Fruit fly (Drosophila melanogaster) S2 (cell line): ENCODE data around the gene Prx3.

ENCODE experiments used
- CG8478 ChIP-seq: fragments of >200 bp; optimal IDR thresholded peaks from 2 replicates; lab custom pipeline; 2018
- CTCF ChIP-seq, 2 experiments: fragments of >200 bp; optimal IDR thresholded peaks; 2 replicates each; lab custom pipeline; 2018

Gene Prx3

DNA sequence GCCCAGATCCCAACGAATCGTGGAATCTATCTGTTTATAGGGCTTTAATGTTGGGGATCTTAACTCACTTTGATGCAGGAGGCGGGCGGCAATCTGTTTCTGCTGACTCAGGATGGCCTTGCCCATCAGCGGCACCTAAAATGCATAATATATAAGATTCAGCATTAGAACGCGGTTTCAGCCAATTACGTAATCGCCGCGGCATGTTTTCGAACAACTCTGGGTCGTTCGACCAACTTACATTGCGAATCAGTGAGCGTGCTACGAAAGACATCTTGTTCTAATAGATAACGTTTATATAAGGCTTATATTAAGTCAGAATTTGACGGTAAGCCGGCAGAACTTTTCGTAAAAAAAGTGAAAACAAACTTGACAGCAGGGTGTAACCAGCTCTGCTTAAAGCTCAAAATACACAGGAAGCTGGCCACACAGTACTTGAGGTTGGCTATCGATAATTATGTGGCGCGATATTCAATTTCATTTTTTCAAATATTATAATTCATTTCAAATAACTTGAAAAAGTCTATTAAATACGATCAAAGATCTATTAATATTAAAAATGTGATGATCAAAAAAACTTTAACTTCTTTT is at the start of gene Prx3:
Gene Prx3 (minus strand): TSS at position 417 of the 591 bp plus-strand sequence.
- TF ChIP-seq CG8478: no peak
- no peak for TF ChIP-seq CTCF (optimal IDR thresholded peaks at IDR 0.05; lab: Kevin White, UChicago)

DNA sequence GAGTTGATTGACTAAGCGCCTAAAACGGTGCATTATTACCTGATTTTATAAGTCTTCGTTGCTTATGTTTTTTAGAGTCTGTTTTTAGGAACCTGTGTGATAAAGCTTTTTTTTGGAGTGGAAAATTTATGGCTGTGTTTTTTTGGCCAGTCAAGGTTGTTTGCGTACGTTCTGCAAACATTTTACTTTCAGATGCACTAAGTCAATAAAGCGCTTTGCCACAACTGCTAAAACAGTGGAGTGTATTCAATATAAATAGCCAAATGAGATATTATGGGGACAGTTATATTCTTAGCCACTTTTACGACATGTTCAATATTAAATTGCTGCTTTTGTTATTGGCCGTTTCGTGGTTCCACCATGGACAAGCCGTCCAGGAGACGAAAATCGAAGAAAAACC is 48.8 kb upstream of the Prx3 start, which contains the start of gene Sgs5:
Gene Sgs5 (plus strand): TSS at position 279 of the 400 bp plus-strand sequence.
- TF ChIP-seq CTCF (optimal IDR thresholded peaks at IDR 0.05; lab: Kevin White, UChicago): no peak
- no peak for TF ChIP-seq CG8478

DNA sequence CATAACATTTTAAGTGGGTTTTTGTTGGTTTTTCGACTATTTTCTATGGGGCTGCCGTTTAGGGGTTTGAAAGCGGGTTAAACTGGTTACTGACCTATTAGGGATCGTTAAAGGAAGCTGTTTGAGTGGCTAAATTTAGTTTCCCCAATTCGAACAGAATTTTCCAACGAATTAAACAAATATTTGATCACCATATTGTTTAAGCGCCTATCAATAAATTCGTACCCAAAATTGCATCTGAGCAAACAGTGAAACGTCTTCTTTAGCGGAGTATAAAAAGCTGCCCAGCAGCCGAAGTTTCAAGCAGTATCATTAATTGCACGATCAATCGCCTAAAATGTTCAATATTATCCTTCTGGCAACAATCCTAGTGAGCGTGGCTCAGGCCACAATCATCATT is 47.8 kb upstream of the Prx3 start, which contains the start of gene Sgs5bis:
Gene Sgs5bis (plus strand): TSS at position 301 of the 400 bp plus-strand sequence.
- TF ChIP-seq CG8478 (no peak), CTCF (optimal IDR thresholded peaks at IDR 0.05; lab: Kevin White, UChicago) (no peak)

DNA sequence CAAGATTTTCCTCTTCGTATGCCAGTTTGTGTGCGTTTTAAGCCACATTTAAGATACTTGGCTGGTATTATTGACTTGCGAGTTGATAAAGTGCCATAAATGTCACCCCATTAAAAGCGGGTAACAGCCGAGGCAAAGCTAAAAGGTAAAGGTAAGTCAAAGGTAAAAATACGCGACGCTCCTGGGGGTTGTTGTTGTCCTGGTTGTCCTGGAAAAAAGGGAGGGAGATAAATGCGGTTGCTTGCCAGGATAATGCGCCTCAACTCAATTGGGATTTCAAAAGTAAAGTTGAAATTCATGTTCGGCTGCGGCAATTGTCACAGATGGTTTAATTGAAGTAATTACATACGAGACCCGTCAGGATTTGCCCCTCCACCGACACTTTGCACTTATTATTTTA is 47.1 kb upstream of the Prx3 start:
- TF ChIP-seq CG8478 (no peak), CTCF (optimal IDR thresholded peaks at IDR 0.05; lab: Kevin White, UChicago) (no peak)

DNA sequence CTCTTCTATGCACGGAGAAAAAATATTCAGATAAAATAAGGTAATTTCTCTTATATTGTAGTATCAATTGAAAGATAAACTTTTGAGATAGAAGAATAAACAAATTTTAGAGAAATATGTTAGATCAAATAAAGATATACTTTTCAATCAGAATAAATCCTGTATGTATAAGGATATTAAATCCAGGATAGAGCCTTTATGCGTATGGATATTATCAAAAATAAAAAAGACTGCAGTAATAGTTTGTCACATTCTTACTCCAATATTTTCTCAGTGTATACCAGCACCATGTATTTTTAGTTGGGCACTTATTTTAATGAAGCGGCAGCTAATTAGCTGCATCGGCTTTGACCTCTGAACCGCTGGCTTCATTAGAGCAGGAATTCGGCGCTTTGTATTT is 45.5 kb upstream of the Prx3 start:
- TF ChIP-seq CG8478 (no peak), CTCF (optimal IDR thresholded peaks at IDR 0.05; lab: Kevin White, UChicago) (no peak)

DNA sequence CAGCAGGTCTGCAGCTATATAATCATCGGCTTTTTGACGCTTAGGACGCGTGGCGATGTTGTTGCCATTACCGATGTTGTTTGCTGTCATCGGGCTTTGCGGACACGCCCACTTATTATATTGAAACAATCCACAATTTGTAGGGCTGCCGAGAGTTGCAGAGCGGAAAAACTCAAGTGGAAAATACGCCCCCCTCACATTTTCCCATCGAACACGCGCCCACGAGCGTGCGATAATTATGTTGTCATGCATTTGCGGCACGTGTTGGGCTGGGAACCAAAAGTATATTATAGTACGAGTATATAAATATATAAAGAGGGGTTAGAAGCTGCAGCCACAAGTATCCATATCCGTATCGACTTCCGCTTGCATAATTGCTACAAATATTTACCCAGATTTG is 42.5 kb upstream of the Prx3 start:
- TF ChIP-seq CTCF (optimal IDR thresholded peaks at IDR 0.05; lab: Kevin White, UChicago) (no peak), CG8478 (no peak)

DNA sequence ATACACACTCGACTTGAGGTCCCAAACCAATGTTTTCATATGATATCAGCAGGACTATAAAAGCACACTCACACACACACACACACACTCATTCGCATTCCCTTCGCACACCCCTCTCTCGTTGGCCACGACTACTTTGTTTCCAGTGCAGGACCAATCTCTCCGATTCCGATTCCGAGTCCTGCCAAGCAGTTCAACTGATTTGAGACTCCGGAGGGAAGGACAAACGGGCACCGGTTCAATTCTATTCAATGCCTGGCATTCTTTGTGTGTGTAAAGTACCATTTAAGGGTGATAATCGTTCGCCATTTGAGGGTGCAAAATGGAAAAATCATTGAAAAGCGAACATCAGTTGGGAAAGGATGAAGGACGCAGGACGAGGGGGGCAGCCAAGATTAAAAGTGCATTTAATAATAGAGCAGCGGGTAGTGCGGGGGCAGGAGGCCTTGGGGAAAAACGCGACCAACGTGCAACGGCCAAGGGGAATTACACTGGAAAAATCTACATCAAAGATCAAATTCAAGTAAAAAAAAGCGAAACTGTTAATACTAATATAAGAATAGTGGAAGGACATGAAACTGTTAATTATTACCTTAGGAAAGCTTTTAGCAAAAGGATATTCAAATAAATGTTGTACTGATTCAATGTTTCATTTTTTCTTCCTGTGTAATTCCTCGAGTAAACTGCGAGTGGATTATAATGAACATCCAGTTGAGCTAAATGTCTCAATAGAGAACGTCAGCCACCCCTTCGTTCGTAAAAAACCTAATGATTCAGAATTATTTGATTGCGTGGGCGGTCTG is 37.5 kb upstream of the Prx3 start:
- no peak for TF ChIP-seq CTCF (optimal IDR thresholded peaks at IDR 0.05; lab: Kevin White, UChicago)

DNA sequence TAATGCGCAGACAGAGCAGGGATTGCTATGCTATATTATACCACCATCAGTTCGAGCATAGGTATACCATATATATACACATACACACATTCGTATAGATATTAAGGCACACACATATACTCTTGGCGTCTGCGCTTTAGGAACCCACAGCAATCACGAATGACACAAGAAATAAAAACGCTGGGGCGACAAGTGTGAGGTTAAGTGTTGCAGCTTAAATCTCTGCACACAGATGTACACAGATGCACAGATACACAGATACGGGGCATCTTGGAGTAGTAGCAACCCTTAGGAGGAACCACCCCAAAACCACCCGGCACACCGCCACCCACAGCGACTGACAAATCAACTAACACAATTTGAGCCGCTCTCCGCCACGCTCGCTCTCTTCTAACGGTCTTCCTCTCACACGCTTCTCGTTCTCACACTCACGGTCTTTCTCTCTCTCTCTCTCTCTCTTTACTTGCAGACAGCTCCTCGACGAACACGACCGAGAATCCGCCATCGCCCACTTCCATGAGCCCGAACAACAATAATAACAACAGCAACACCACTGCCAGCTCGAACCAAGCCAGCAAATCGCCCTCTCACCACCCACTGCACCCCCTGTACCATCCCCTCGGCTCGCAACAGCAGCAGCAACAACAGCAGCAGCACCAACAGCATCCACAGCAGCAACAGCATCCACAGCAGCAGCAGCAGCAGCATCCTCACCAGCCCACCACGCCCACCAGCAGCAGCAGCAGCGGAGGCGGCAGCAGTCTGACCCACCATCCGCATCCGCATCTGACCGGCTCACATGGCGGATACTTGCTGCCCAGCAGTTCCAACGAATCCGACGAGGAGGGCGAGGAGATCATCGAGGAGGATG is 20.5 kb upstream of the Prx3 start:
- TF ChIP-seq CG8478 (no peak), CTCF (optimal IDR thresholded peaks at IDR 0.05; lab: Kevin White, UChicago) (no peak)

DNA sequence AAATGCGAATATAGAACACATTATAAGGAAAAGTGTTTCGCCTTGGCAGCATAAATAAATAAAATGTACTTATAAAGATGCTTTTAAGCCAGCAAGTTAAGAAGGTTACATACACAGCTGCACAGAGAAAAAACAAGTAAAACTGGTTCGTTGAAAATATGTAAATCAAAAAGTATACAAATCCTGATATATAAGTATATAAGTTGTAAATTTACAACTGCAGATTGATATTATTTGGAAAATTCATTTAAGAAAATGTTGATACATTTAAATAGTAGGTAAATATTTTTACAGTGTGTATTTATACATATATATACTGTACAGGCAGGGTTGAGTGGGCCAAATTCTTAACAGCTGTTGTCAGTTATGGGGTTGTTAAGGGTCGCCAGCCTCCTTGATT is 18.5 kb upstream of the Prx3 start:
- TF ChIP-seq CG8478: no peak
- no peak for TF ChIP-seq CTCF (optimal IDR thresholded peaks at IDR 0.05; lab: Kevin White, UChicago)

DNA sequence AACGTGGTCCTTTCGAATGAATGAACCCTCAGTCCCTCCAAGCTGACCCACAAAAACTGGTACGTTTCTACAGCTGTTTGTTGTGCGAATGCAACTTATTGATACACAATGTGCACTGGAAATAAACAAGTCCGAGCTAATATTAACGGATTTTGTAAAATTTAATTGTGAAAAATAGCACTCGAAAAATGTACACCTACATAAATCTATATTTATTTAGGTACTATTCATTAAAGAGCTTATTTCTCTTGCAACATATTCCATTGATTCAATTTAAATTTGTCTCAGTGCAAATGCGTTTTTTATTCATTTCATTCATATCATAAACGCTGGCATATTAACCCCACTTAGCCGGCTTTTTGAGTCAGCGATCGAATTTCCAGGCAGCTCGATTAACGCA is 14.8 kb upstream of the Prx3 start:
- no peak for TF ChIP-seq CG8478

DNA sequence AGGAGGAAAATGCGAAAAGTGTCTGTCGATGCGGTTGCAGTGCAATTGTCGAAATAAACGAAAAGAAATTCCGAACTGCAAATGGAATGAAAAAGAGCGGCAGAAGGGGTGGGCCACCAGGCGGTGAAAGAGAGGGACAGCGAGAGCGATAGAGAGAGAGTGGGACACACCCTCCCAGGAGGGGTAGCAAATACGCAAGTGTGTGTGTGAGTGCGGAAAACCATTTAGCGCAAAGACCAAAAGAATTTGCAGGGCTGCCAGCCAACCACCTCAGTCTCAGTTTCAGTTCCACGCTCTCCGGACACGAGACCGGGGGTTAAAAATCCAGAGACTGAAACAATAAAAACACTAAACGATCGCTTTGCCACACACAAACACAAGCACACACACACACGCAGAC is 12.3 kb upstream of the Prx3 start, which contains the start of gene Hmx:
Gene Hmx (plus strand): TSS at position 301 of the 400 bp plus-strand sequence.
- TF ChIP-seq CTCF (optimal IDR thresholded peaks at IDR 0.05; lab: Kevin White, UChicago) (no peak), CG8478 (no peak)

DNA sequence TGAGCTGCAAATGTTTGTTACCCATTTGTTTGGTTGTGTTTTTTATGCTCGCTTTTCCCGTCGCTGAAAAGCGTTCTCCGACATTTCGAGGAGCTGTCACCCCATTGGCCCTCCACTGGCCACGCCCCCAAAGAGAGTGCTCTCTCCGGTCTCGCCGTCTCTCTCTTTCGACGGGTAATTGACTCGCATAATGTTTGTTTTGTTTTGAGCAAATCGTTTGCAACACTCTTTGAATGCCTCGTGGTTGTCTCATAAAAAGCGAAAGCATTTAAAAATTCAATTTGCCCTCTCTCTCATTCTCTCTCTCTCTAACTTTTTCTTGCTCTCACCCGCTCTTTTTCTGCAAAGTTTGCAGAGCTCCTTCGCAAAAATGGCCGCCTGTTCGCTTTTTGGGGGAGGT is 11.2 kb upstream of the Prx3 start:
- TF ChIP-seq CTCF (optimal IDR thresholded peaks at IDR 0.05; lab: Kevin White, UChicago) (no peak), CG8478 (no peak)

DNA sequence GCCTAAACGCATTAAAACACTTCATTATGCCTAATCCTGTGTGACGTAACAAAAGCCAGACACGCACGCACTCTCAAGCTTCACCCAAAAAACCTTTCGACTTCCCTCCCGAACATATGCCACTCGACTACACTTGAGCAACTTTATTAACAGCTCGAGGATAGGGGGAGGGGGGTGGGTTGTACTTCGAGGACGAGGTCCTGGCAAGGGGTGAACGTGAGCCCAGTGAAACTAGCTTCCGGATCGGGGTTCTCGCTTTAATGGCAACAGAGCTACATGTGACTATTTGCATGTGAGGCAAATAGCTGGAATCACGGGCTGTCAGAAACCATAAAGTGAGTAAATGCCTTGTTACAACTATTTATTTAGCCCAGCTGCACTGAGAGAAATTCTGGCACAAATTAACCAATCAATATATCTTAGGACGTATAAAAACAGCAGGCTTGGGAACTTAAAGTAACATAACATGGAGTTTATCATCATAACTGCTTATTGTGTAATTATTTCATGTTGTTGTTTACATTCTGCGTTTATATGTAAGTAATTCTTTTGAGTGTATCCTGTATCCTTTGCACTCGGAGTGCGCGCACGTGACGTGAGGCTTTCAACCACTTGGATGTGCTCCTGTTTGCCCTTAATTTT is 4.6 kb upstream of the Prx3 start:
- TF ChIP-seq CG8478 (no peak), CTCF (optimal IDR thresholded peaks at IDR 0.05; lab: Kevin White, UChicago) (no peak)

DNA sequence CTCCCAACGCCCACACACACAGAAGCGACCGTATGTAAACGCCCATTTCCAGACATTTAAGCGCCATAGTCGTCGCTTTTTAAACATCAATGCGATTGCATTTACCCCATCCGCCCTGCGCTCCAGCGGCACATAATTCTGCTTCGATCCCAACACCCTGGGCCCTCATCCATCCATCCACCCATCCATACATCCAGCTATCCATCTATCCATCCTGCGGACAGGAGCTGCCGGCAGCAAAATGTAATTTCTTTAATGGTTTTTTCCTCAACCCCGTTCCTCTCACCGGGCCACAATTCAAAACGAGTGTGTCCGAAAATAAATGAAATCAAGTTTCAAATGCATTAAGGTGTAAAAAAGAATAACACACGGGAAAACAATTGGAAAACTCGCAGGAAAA is 3.7 kb upstream of the Prx3 start:
- TF ChIP-seq CG8478: no peak
- no peak for TF ChIP-seq CTCF (optimal IDR thresholded peaks at IDR 0.05; lab: Kevin White, UChicago)

DNA sequence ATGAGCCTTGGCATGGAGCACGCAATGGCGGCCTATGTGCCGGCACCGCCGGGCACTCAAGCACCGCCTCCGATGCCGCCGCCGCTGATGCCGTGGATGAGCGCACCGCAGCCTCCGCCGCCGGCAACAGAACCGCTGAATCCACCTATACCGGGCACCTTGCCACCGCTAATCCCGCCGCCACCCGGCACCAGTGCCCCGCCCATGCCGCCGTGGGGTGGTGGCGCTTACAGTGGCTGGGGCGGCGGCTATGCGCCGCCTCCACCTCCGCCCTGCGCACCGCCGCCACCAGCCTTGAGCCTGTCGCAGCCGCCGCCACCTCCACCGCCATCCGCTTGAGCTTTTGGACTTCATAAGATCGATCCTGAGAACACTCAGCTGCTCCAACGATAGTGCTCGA is 1.7 kb downstream of the Prx3 start:
- no peak for TF ChIP-seq CTCF (optimal IDR thresholded peaks at IDR 0.05; lab: Kevin White, UChicago)
- no peak for TF ChIP-seq CG8478
